Fruit fly (Drosophila melanogaster): Measurements from ENCODE around the gene CG12716.

The CG12716 gene

DNA sequence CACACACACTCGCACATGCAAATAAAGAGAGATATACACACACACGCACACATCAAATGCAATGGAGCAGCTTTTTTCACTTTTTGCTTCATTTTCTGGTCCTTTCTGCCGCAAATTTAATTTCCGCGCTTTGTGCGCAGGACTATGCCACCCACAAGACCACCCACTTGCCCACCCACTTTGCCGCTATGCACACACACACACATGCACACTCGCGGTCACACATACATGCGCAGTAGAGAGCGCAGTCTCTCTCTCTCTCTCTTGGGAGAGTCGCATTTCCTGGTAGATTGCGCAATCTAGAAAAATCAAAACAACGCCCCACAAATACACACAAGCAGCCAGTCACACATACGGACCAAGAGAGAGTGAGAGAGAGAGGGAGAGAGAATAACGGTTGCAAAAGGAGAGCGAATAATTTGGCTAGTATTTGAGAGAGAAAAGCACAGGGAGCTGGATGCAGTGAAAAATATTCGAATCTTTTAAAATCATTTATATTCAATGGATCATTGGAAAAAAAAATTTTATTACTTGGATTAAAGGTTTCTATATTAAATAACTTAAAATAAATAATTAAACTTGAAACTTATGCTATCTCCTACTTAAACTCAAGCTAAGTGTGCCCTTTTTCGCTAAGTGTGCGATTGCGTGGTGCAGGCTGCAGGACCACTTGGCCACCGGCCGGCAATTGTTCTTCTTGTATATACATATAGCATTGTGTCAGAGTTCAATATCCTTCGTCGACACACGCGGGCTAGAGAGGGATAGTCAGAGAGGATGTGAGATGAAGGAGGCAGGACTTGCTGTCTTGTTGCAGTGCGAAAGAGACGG, 50.4 kb downstream of the CG12716 start (continued):
- no peak for TF ChIP-seq Rel (GFP tag; optimal IDR thresholded peaks at IDR 0.05)
- TF ChIP-seq Rel (tag; optimal IDR thresholded peaks at IDR 0.05): no peak
- TF ChIP-seq dl (GFP tag; optimal IDR thresholded peaks at IDR 0.05; ENCODE audit: insufficient read depth in 1 of 2, partially characterized antibody in 2 of 2): no peak
- peak; percentile 53 for TF ChIP-seq fru (GFP tag; optimal IDR thresholded peaks at IDR 0.05)
